Worm (Caenorhabditis elegans): ENCODE measurements around the gene ZK856.5.
A peak's percentile ranks its signal among the peaks of the same experiment; 100 is the strongest.

Gene ZK856.5

ce11 chrV:10237959-10238444, 48.1 kb upstream of the ZK856.5 start:
- TF ChIP-seq unc-130 (GFP tag; optimal IDR thresholded peaks at IDR 0.05): peak; percentile 42
- peak; percentile 48 for TF ChIP-seq F49E8.2 (tag; optimal IDR thresholded peaks at IDR 0.05; ENCODE audit: borderline replicate concordance)
- TF ChIP-seq ces-1 (GFP tag; optimal IDR thresholded peaks at IDR 0.05): no peak
- peak; percentile 87 for TF ChIP-seq ama-1 (optimal IDR thresholded peaks at IDR 0.05)
- TF ChIP-seq Y5F2A.4 (GFP tag; optimal IDR thresholded peaks at IDR 0.05): peak; percentile 18
- TF ChIP-seq lin-38 (GFP tag; IDR thresholded peaks at IDR 0.05): peak; percentile 67
- TF ChIP-seq Y75B8A.6 (GFP tag; IDR thresholded peaks at IDR 0.05): 0 out of 2 replicates have a peak, but pooled peaks have one; percentile 79
- peak; percentile 33; the same call in 1 of the 2 replicates for TF ChIP-seq mdt-29 (GFP tag; IDR thresholded peaks at IDR 0.05)
- TF ChIP-seq arid-1 (GFP tag; conservative IDR thresholded peaks at IDR 0.05): 0 out of 2 replicates have a peak, but pooled peaks have one; percentile 6
- TF ChIP-seq Y48G9A.11 (GFP tag; IDR thresholded peaks at IDR 0.05): 0 out of 2 replicates have a peak, but pooled peaks have one; percentile 23
- no peak for TF ChIP-seq vab-7 (GFP tag; IDR thresholded peaks at IDR 0.05)
- no peak for TF ChIP-seq pqm-1 (tag; optimal IDR thresholded peaks at IDR 0.05)
- no peak for TF ChIP-seq lin-13 (GFP tag; optimal IDR thresholded peaks at IDR 0.05)
- no peak for TF ChIP-seq set-16 (GFP tag; IDR thresholded peaks at IDR 0.05)
- 0 out of 2 replicates have a peak, but pooled peaks have one; percentile 49 for TF ChIP-seq ctbp-1 (GFP tag; IDR thresholded peaks at IDR 0.05)
- no peak for TF ChIP-seq nhr-11 (tag; optimal IDR thresholded peaks at IDR 0.05)
- peak; percentile 50; the same call in 1 of the 2 replicates for TF ChIP-seq pha-4 (GFP tag; IDR thresholded peaks at IDR 0.05)
- no peak for TF ChIP-seq pha-4 (tag; optimal IDR thresholded peaks at IDR 0.05)
- TF ChIP-seq daf-19 (GFP tag; conservative IDR thresholded peaks at IDR 0.05): peak; percentile 32; the same call in 1 of the 2 replicates
- TF ChIP-seq mep-1 (tag; optimal IDR thresholded peaks at IDR 0.05): no peak
- TF ChIP-seq sdz-12 (GFP tag; optimal IDR thresholded peaks at IDR 0.05): peak; percentile 55
- no peak for TF ChIP-seq gei-8 (GFP tag; optimal IDR thresholded peaks at IDR 0.05)
- TF ChIP-seq mes-2 (tag; optimal IDR thresholded peaks at IDR 0.05; ENCODE audit: poor library complexity, severe bottlenecking): peak; percentile 3
- no peak for TF ChIP-seq snpc-1.2 (GFP tag; IDR thresholded peaks at IDR 0.05)

ce11 chrV:10237171-10237570, 47.2 kb upstream of the ZK856.5 start:
- no peak for TF ChIP-seq lsy-2 (tag; optimal IDR thresholded peaks at IDR 0.05)
- TF ChIP-seq aha-1 (tag): peak; percentile 96

- TF ChIP-seq ztf-7 (tag; optimal IDR thresholded peaks at IDR 0.05) (no peak), lim-7 (GFP tag; IDR thresholded peaks at IDR 0.05) (no peak), duxl-1 (tag; optimal IDR thresholded peaks at IDR 0.05; ENCODE audit: poor library complexity) (no peak), nhr-102 (tag; optimal IDR thresholded peaks at IDR 0.05) (no peak), dpl-1 (GFP tag; optimal IDR thresholded peaks at IDR 0.05) (no peak), zip-2 (tag; optimal IDR thresholded peaks at IDR 0.05) (no peak)
Observed at ce11 chrV:10233330-10233729, 43.4 kb upstream of the ZK856.5 start, which contains the start of gene str-182. Gene str-182, minus strand, starts transcription at chrV:10233430.

ce11 chrV:10230932-10231331, 41.0 kb upstream of the ZK856.5 start, which contains the start of gene fipr-6:
Gene fipr-6, plus strand, starts transcription at chrV:10231232.
- TF ChIP-seq dpl-1 (GFP tag; optimal IDR thresholded peaks at IDR 0.05): no peak
- no peak for TF ChIP-seq pha-4 (GFP tag; IDR thresholded peaks at IDR 0.05)
- TF ChIP-seq pha-4 (tag; optimal IDR thresholded peaks at IDR 0.05): no peak
- no peak for TF ChIP-seq gei-8 (GFP tag; optimal IDR thresholded peaks at IDR 0.05)
- no peak for TF ChIP-seq D1046.2 (GFP tag; IDR thresholded peaks at IDR 0.05)
- no peak for TF ChIP-seq R02D3.7 (tag; optimal IDR thresholded peaks at IDR 0.05)
- TF ChIP-seq saeg-2 (GFP tag; IDR thresholded peaks at IDR 0.05): no peak
- no peak for TF ChIP-seq sdz-12 (GFP tag; optimal IDR thresholded peaks at IDR 0.05)
- no peak for TF ChIP-seq lim-7 (GFP tag; IDR thresholded peaks at IDR 0.05)
- no peak for TF ChIP-seq zag-1 (tag; optimal IDR thresholded peaks at IDR 0.05)
- TF ChIP-seq ZK546.5 (tag; optimal IDR thresholded peaks at IDR 0.05): no peak
- TF ChIP-seq hmg-1.1 (GFP tag; IDR thresholded peaks at IDR 0.05): no peak
- TF ChIP-seq ceh-28 (tag; optimal IDR thresholded peaks at IDR 0.05): no peak
- TF ChIP-seq mes-2 (tag; optimal IDR thresholded peaks at IDR 0.05; ENCODE audit: poor library complexity, severe bottlenecking): no peak
- TF ChIP-seq ces-1 (GFP tag; optimal IDR thresholded peaks at IDR 0.05): no peak
- no peak for TF ChIP-seq dmd-9 (GFP tag; IDR thresholded peaks at IDR 0.05)
- TF ChIP-seq F10B5.3 (tag; optimal IDR thresholded peaks at IDR 0.05): no peak
- no peak for TF ChIP-seq zip-2 (tag; optimal IDR thresholded peaks at IDR 0.05)

Data from whole organism, L4 larva.